Worm (Caenorhabditis elegans): ENCODE measurements around the gene rpl-20.
"Not testable (repeated sequence)": the region's sequence is repeated elsewhere in the genome, so short reads cannot be mapped to it uniquely, and the experiment has no call there.

Gene rpl-20

ce11 chrIV:4799114-4799513, 49.5 kb upstream of the rpl-20 start, which contains the start of gene eor-1 (continued):
- peak; percentile 40 for TF ChIP-seq attf-5 (GFP tag; optimal IDR thresholded peaks at IDR 0.05)

- no peak for TF ChIP-seq Y67H2A.10 (GFP tag; conservative IDR thresholded peaks at IDR 0.05)
- TF ChIP-seq F33H1.4 (GFP tag; IDR thresholded peaks at IDR 0.05), result no peak
- TF ChIP-seq ZK185.1 (tag; optimal IDR thresholded peaks at IDR 0.05; ENCODE audit: poor library complexity, severe bottlenecking), result no peak
- no peak for TF ChIP-seq snpc-4 (GFP tag; optimal IDR thresholded peaks at IDR 0.05)
- TF ChIP-seq snpc-4 (tag; optimal IDR thresholded peaks at IDR 0.05), result no peak
- TF ChIP-seq hmg-1.2 (GFP tag; IDR thresholded peaks at IDR 0.05), result 0 out of 2 replicates have a peak, but pooled peaks have one; percentile 9
These were observed 45.5 kb upstream of the rpl-20 start for ce11 chrIV:4795111-4795510.

DNA sequence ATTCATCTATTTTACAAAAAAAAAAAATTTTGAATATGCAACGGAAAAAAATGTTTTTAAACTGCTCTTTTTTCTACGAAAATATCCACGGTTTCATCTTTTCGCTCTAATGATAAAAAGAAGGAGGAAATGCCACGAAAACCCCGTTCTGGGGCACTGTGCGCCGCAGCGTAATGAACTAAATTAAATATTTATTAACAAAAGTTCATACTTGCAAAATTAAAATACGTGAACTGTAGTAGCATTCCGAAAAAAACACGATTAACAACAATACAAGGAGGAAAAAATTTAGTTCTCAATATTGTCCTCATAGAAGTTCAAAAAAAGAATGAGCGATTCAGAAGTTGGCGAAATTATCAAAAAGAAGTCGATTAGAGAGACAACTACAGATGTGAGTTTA, 39.9 kb upstream of the rpl-20 start, which contains the start of gene R11E3.1:
Gene R11E3.1, plus strand, starts transcription at position 301 of the 400 bp plus-strand sequence.
- TF ChIP-seq Y67H2A.10 (GFP tag; conservative IDR thresholded peaks at IDR 0.05), result no peak
- TF ChIP-seq nfyb-1 (GFP tag; IDR thresholded peaks at IDR 0.05), result no peak

DNA sequence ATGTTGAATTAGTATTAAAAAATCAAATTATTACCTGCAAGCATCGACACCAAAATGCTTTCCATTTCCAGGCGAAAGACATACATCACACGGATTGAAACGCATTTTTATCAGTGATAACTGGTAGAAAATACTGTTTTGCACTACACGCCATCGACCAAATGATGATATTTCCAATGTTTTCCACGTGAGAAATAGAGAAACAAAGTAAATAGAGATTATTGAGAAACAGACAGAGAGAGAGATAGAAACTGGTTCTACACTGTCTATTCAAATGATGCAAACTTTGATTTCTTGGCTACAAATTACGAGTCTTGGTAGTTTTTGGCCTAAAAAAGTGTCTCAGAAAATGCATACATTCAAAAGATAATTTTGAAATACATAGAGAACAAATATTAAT, 38.8 kb upstream of the rpl-20 start, which contains the start of gene nhr-104:
Gene nhr-104, minus strand, starts transcription at position 361 of the 400 bp plus-strand sequence.
- TF ChIP-seq nhr-80 (tag; optimal IDR thresholded peaks at IDR 0.05) (peak; percentile 80), attf-5 (GFP tag; optimal IDR thresholded peaks at IDR 0.05) (peak; percentile 38), pha-4 (tag; optimal IDR thresholded peaks at IDR 0.05) (peak; percentile 56), hmg-1.2 (GFP tag; IDR thresholded peaks at IDR 0.05) (peak; percentile 45; the same call in 1 of the 2 replicates), F57A8.1 (GFP tag; optimal IDR thresholded peaks at IDR 0.05) (no peak), Y53F4B.3 (GFP tag; IDR thresholded peaks at IDR 0.05) (no peak), ceh-79 (tag; optimal IDR thresholded peaks at IDR 0.05) (no peak), K11D2.4 (GFP tag; IDR thresholded peaks at IDR 0.05) (no peak), ceh-27 (GFP tag; optimal IDR thresholded peaks at IDR 0.05) (no peak), hlh-12 (tag; optimal IDR thresholded peaks at IDR 0.05) (no peak), snpc-4 (GFP tag; optimal IDR thresholded peaks at IDR 0.05) (no peak), snpc-4 (tag; optimal IDR thresholded peaks at IDR 0.05) (no peak), lin-40 (tag; optimal IDR thresholded peaks at IDR 0.05) (peak; percentile 45), dpff-1 (tag; optimal IDR thresholded peaks at IDR 0.05) (no peak), F57C9.4 (tag; optimal IDR thresholded peaks at IDR 0.05) (no peak), aptf-2 (GFP tag; conservative IDR thresholded peaks at IDR 0.05) (no peak), T07F8.4 (tag; optimal IDR thresholded peaks at IDR 0.05) (no peak), rpc-1 (optimal IDR thresholded peaks at IDR 0.05) (no peak), rpc-1 (tag; optimal IDR thresholded peaks at IDR 0.05) (no peak)

DNA sequence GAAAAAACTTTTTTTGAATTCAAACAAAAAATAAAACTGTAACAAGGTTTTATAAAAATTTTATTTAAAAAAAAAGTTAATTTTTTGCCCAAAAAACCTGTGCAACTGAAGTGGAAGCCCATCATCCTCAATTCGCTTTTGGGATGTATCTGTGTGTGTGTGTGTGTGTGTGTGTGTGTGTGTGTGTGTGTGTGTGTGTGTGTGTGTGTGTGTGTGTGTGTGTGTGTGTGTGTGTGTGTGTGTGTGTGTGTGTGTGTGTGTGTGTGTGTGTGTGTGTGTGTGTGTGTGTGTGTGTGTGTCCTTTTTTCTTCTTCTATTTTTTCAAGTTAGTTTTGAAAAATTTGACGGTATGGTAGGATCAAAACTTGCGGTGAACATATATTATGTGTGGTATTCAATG, 35.1 kb upstream of the rpl-20 start:
- TF ChIP-seq hmg-1.2 (GFP tag; IDR thresholded peaks at IDR 0.05) (peak; percentile 34; the same call in 1 of the 2 replicates), snpc-4 (tag; optimal IDR thresholded peaks at IDR 0.05) (peak in 1 of 4 experiments; percentile 52), tbp1 (GFP tag; optimal IDR thresholded peaks at IDR 0.05) (peak; percentile 5), egrh-3 (GFP tag; IDR thresholded peaks at IDR 0.05) (peak; percentile 58; the same call in 1 of the 2 replicates)
- TF ChIP-seq snpc-4 (GFP tag; optimal IDR thresholded peaks at IDR 0.05), result not testable (repeated sequence)

DNA sequence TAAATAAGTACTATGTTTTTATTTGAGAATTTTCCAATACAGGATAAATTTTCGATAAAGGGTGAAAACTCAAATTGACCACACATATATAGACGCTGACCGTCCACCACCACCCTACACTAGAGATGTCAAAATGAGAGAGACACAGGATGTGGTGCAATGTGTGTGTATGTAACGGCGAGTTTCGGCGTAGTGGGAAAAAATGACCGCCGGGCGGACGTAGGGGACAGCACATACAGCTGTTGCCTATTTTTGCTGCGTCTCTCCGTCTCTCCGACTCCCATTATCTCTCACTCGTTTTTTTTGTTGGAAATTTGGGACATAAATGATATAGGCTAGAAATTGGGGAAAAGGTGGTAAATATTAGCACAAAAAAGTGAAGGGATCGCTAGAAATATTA, 31.5 kb upstream of the rpl-20 start:
- no peak for TF ChIP-seq nfya-2 (GFP tag; IDR thresholded peaks at IDR 0.05)
- no peak for TF ChIP-seq ama-1 (optimal IDR thresholded peaks at IDR 0.05)
- no peak for TF ChIP-seq ama-1 (GFP tag; optimal IDR thresholded peaks at IDR 0.05)
- no peak for TF ChIP-seq egl-44 (GFP tag; IDR thresholded peaks at IDR 0.05)
- TF ChIP-seq hmg-1.2 (GFP tag; IDR thresholded peaks at IDR 0.05), result peak; percentile 67
- no peak for TF ChIP-seq F10E7.11 (tag; optimal IDR thresholded peaks at IDR 0.05)
